Worm (Caenorhabditis elegans): ENCODE results near the gene oac-32.

- TF ChIP-seq unc-39 (tag; optimal IDR thresholded peaks at IDR 0.05) (no peak), lsy-2 (tag; optimal IDR thresholded peaks at IDR 0.05) (no peak)
Measured at ce11 chrV:1495752-1496151, 49.8 kb downstream of the oac-32 start.
